Fruit fly (Drosophila melanogaster) whole organism, wandering third instar larva: ENCODE measurements around the gene CG33160.
A peak's percentile ranks its signal among the peaks of the same experiment; 100 is the strongest.

Source experiments
- Abd-B ChIP-seq: fragments of >200 bp; optimal IDR thresholded peaks from 2 replicates; lab custom pipeline; 2017; ENCODE audit warnings: missing biosample characterization, missing genetic modification characterization
- CG32264 ChIP-seq: fragments of 200-800 bp; sonication (Bioruptor generic); optimal IDR thresholded peaks from 2 replicates; lab custom pipeline; 2016; ENCODE audit warnings: missing biosample characterization, missing genetic modification characterization
- CG9705 ChIP-seq: fragments of 200-800 bp; sonication (Bioruptor generic); optimal IDR thresholded peaks from 2 replicates; lab custom pipeline; 2018; ENCODE audit warnings: missing biosample characterization, mild to moderate bottlenecking, missing genetic modification characterization
- CrebA ChIP-seq: fragments of 200-800 bp; sonication (Bioruptor generic); optimal IDR thresholded peaks from 2 replicates; lab custom pipeline; 2016; ENCODE audit warnings: missing biosample characterization, mild to moderate bottlenecking, missing genetic modification characterization, borderline replicate concordance
- Dfd ChIP-seq: fragments of >200 bp; optimal IDR thresholded peaks from 2 replicates; lab custom pipeline; 2017; ENCODE audit warnings: missing biosample characterization, missing genetic modification characterization
- HLH106 ChIP-seq: fragments of 200-800 bp; optimal IDR thresholded peaks from 3 replicates; lab custom pipeline; 2019; ENCODE audit warnings: missing biosample characterization, mild to moderate bottlenecking, missing genetic modification characterization, moderate library complexity
- Hnf4 ChIP-seq: fragments of 200-800 bp; sonication (Bioruptor generic); optimal IDR thresholded peaks from 2 replicates; lab custom pipeline; 2016; ENCODE audit warnings: missing biosample characterization, mild to moderate bottlenecking, missing genetic modification characterization
- Hr78 ChIP-seq: fragments of >200 bp; optimal IDR thresholded peaks from 2 replicates; lab custom pipeline; 2017; ENCODE audit warnings: missing biosample characterization, missing genetic modification characterization
- Hr83 ChIP-seq: fragments of 200-300 bp; sonication (Bioruptor generic); optimal IDR thresholded peaks from 2 replicates; lab custom pipeline; 2016; ENCODE audit warnings: missing biosample characterization, mild to moderate bottlenecking, missing genetic modification characterization, moderate library complexity; ENCODE audit not compliant: poor library complexity, severe bottlenecking
- Jra ChIP-seq: sonication (Bioruptor generic); optimal IDR thresholded peaks from 2 replicates; lab custom pipeline; 2016; ENCODE audit warnings: missing biosample characterization, missing genetic modification characterization
- Mio ChIP-seq: sonication (Bioruptor generic); optimal IDR thresholded peaks from 2 replicates; lab custom pipeline; 2016; ENCODE audit warnings: missing biosample characterization, missing genetic modification characterization
- Myc ChIP-seq: fragments of >200 bp; optimal IDR thresholded peaks from 2 replicates; lab custom pipeline; 2017
- N ChIP-seq: fragments of >200 bp; optimal IDR thresholded peaks from 2 replicates; lab custom pipeline; 2018; ENCODE audit warnings: missing biosample characterization, missing external identifiers, missing genetic modification characterization
- OdsH ChIP-seq: fragments of 200-800 bp; sonication (Bioruptor generic); optimal IDR thresholded peaks from 2 replicates; lab custom pipeline; 2016; ENCODE audit warnings: missing biosample characterization, mild to moderate bottlenecking, missing genetic modification characterization
- Rel ChIP-seq, 2 experiments: fragments of 200-800 bp; sonication (Bioruptor generic) in 1 of 2; optimal IDR thresholded peaks; 2 replicates in 1 of 2; 3 replicates in 1 of 2; lab custom pipeline; 2016 to 2019; ENCODE audit warnings: mild to moderate bottlenecking in 2 of 2, missing biosample characterization in 2 of 2, missing genetic modification characterization in 2 of 2, moderate library complexity in 1 of 2
- Sp1 ChIP-seq: fragments of 200-800 bp; sonication (Bioruptor generic); optimal IDR thresholded peaks from 3 replicates; lab custom pipeline; 2019; ENCODE audit warnings: missing biosample characterization, mild to moderate bottlenecking, missing genetic modification characterization, moderate library complexity
- Vsx2 ChIP-seq: fragments of 200-300, 225-300 bp; sonication (Bioruptor generic); optimal IDR thresholded peaks from 2 replicates; lab custom pipeline; 2018; ENCODE audit warnings: missing biosample characterization, missing genetic modification characterization; ENCODE audit not compliant: partially characterized antibody
- br ChIP-seq: fragments of 200-800 bp; sonication (Bioruptor generic); optimal IDR thresholded peaks from 2 replicates; lab custom pipeline; 2016; ENCODE audit warnings: missing biosample characterization, missing genetic modification characterization
- dmrt93B ChIP-seq: fragments of 200-800 bp; sonication (Bioruptor generic); optimal IDR thresholded peaks from 2 replicates; lab custom pipeline; 2018; ENCODE audit warnings: missing biosample characterization, mild to moderate bottlenecking, missing genetic modification characterization
- dsf ChIP-seq: sonication (Bioruptor generic); optimal IDR thresholded peaks from 2 replicates; lab custom pipeline; 2016; ENCODE audit warnings: missing biosample characterization, missing genetic modification characterization, borderline replicate concordance
- ey ChIP-seq: fragments of 200-800 bp; sonication (Bioruptor generic); optimal IDR thresholded peaks from 2 replicates; lab custom pipeline; 2016; ENCODE audit warnings: missing biosample characterization, missing genetic modification characterization
- foxo ChIP-seq, 2 experiments: fragments of 200-800 bp; sonication (Bioruptor generic); optimal IDR thresholded peaks; 2 replicates in 1 of 2; 3 replicates in 1 of 2; lab custom pipeline; 2016 to 2017; ENCODE audit warnings: missing biosample characterization in 2 of 2, missing genetic modification characterization in 2 of 2
- fru ChIP-seq: fragments of 200-800 bp; sonication (Bioruptor generic); optimal IDR thresholded peaks from 3 replicates; lab custom pipeline; 2016; ENCODE audit warnings: missing biosample characterization, mild to moderate bottlenecking, missing genetic modification characterization
- h ChIP-seq: fragments of 200-800 bp; sonication (Bioruptor generic); optimal IDR thresholded peaks from 3 replicates; lab custom pipeline; 2016; ENCODE audit warnings: missing biosample characterization, mild to moderate bottlenecking, missing genetic modification characterization
- jim ChIP-seq: fragments of 175-275, 200-325 bp; sonication (Bioruptor generic); optimal IDR thresholded peaks from 2 replicates; lab custom pipeline; 2016; ENCODE audit warnings: missing biosample characterization, mild to moderate bottlenecking, missing genetic modification characterization
- lola ChIP-seq: fragments of >200 bp; optimal IDR thresholded peaks from 2 replicates; lab custom pipeline; 2017; ENCODE audit warnings: missing biosample characterization, missing genetic modification characterization
- pan ChIP-seq: fragments of >200 bp; optimal IDR thresholded peaks from 2 replicates; lab custom pipeline; 2017
- psq ChIP-seq: fragments of 200-800 bp; sonication (Bioruptor generic); optimal IDR thresholded peaks from 3 replicates; lab custom pipeline; 2017; ENCODE audit warnings: missing biosample characterization, mild to moderate bottlenecking, missing genetic modification characterization, moderate library complexity
- rgr ChIP-seq: fragments of 200-800 bp; sonication (Bioruptor generic); optimal IDR thresholded peaks from 3 replicates; lab custom pipeline; 2016; ENCODE audit warnings: missing biosample characterization, mild to moderate bottlenecking, missing genetic modification characterization
- sage ChIP-seq: fragments of 200-800 bp; sonication (Bioruptor generic); optimal IDR thresholded peaks from 2 replicates; lab custom pipeline; 2016; ENCODE audit warnings: missing biosample characterization, mild to moderate bottlenecking, missing genetic modification characterization
- sv ChIP-seq: fragments of 200-800 bp; sonication (Bioruptor generic); optimal IDR thresholded peaks from 3 replicates; lab custom pipeline; 2016; ENCODE audit warnings: missing biosample characterization, missing genetic modification characterization
- usp ChIP-seq: fragments of >200 bp; optimal IDR thresholded peaks from 2 replicates; lab custom pipeline; 2017; ENCODE audit warnings: missing biosample characterization, missing genetic modification characterization
- woc ChIP-seq: sonication (Bioruptor generic); optimal IDR thresholded peaks from 2 replicates; lab custom pipeline; 2016; ENCODE audit warnings: missing biosample characterization, mild to moderate bottlenecking, missing genetic modification characterization

The CG33160 gene

DNA sequence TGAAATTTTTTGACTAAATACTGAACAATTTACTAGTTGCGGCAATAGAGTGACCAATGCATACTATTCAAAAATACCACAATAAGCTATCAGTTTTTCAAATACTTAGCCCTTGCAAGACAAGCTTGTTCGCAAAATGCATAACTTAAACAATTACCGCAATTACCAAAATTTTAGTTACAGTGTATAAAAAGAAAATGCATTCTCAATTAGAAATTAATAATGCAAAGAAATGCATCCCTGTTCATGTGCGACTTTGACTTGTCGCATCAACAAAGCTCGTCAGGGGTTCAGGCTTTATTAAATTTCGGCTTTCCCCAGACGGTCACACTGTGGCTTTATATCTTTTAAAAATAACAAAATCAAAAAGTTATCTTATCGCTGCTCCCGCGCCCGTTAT lies 12.7 kb upstream of the CG33160 start, which contains the start of the genes hob and nSMase:
Gene hob (minus strand): TSS at position 62 of the 400 bp plus-strand sequence.
Gene nSMase (plus strand): TSS at position 298 of the 400 bp plus-strand sequence.
- TF ChIP-seq OdsH (GFP tag; lab: Kevin White, UChicago) (peak; percentile 34), Hnf4 (GFP tag; lab: Kevin White, UChicago) (no peak)

DNA sequence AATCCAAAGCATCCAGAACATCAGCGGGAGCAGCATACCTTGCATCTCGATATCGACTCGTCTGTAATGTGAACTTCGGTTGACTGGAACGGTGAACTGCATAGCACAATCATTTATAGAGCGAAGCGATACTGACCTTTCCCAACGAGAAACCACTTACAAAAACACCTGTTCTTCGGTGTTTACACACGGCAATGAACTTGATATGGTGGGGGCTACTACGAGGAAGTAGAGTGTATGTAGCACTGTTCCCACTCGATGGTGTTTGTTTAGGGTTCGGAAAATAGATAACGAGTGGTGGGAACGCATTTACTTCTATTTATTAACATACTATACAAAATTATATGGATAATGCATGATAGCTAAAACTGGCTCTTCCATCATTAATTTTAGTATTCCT lies 2.7 kb upstream of the CG33160 start, which contains the start of the genes CG32269 and CG32270:
Gene CG32269 (minus strand): TSS at position 91 of the 400 bp plus-strand sequence.
Gene CG32270 (minus strand): TSS at position 91 of the 400 bp plus-strand sequence.
- TF ChIP-seq Hr83 (peak; percentile 92), Sp1 (GFP tag; lab: Kevin White, UChicago) (no peak)

DNA sequence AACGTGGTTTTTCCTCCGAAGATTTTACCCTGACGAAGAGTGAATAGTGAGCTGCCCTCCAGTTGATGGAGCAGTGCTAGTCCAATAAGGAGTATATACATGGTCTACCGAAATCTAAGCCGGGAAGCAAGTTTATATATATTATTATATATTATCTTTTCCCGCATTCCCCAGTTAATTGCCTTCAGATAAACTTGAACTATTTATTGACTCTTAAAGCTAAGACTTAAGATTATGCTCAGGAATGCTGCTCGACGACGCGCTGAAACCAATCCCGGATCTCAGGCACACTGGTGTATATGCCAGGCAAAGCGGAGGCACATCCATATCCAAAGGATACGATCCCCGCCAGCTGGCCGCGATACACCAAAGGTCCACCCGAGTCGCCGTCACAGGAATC lies 814 bp downstream of the CG33160 start, which contains the start of gene CG32277:
Gene CG32277 (minus strand): TSS at position 101 of the 400 bp plus-strand sequence.
- no peak for TF ChIP-seq CG32264 (GFP tag; lab: Kevin White, UChicago)
- TF ChIP-seq lola (GFP tag; lab: Kevin White, UChicago): no peak
- TF ChIP-seq, all 38 proteins: peak for 0

DNA sequence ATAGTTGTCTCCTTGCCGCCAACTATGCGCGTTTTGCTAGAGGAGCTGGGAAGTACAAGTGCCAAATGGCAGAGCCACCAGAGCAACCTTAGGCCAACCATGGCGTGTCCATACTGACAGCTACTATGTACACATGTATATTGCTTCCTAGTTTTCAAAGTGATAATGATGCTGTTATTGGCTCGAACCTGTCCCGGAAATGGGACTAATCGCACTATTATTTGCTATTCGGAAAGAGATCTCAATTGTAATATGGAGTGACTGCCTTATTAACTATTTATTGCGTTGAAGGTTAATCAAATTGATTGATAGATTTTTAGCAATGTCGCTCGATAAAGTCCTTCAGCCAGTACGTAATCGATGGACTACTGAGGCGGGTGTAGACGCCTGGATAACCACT lies 1.8 kb downstream of the CG33160 start, which contains the start of gene CG33159:
Gene CG33159 (minus strand): TSS at position 101 of the 400 bp plus-strand sequence.
- no peak for TF ChIP-seq CrebA
- TF ChIP-seq Hr83: no peak
- no peak for TF ChIP-seq CG9705 (GFP tag; lab: Kevin White, UChicago)
- no peak for TF ChIP-seq dsf (GFP tag; lab: Kevin White, UChicago)
- TF ChIP-seq psq (GFP tag; lab: Kevin White, UChicago): no peak
- no peak for TF ChIP-seq dmrt93B
- no peak for TF ChIP-seq woc (GFP tag; lab: Kevin White, UChicago)
- TF ChIP-seq sage: no peak
- no peak for TF ChIP-seq CG32264 (GFP tag; lab: Kevin White, UChicago)
- TF ChIP-seq fru: no peak
- no peak for TF ChIP-seq foxo (GFP tag; optimal IDR thresholded peaks at IDR 0.05; lab: Kevin White, UChicago)
- no peak for TF ChIP-seq br (GFP tag; lab: Kevin White, UChicago)
- no peak for TF ChIP-seq Dfd (GFP tag; lab: Kevin White, UChicago)
- TF ChIP-seq Hr78 (GFP tag; lab: Kevin White, UChicago): no peak
- no peak for TF ChIP-seq Abd-B
- no peak for TF ChIP-seq usp (GFP tag; lab: Kevin White, UChicago)

DNA sequence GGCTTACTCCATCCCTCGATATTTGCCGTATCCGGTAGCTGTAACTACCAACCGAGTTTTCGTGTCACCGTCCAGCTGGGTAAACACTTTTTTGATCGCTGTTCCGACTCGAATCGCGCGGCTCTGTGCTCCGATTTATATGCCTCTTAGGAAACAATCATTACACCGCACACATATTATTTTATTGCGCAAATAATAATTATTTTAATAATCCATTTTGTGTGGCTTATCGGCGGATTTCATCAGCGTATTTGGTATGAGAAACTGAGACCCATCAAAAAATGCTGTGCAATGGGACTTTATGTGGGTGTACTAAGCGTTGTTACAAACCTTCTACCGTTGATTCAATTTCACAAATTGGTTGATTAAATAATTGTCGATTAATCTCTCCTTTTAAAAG lies 3.1 kb downstream of the CG33160 start, which contains the start of gene CG32271:
Gene CG32271 (minus strand): TSS at position 101 of the 400 bp plus-strand sequence.
- TF ChIP-seq sv (GFP tag; lab: Kevin White, UChicago) (no peak), Sp1 (GFP tag; lab: Kevin White, UChicago) (no peak), CrebA (no peak), Vsx2 (no peak), CG9705 (GFP tag; lab: Kevin White, UChicago) (no peak), br (GFP tag; lab: Kevin White, UChicago) (no peak), pan (lab: Kevin White, UChicago) (no peak), jim (GFP tag; lab: Kevin White, UChicago) (no peak), N (GFP tag; lab: Kevin White, UChicago) (no peak)
- TF ChIP-seq, all 38 proteins: peak for 0

DNA sequence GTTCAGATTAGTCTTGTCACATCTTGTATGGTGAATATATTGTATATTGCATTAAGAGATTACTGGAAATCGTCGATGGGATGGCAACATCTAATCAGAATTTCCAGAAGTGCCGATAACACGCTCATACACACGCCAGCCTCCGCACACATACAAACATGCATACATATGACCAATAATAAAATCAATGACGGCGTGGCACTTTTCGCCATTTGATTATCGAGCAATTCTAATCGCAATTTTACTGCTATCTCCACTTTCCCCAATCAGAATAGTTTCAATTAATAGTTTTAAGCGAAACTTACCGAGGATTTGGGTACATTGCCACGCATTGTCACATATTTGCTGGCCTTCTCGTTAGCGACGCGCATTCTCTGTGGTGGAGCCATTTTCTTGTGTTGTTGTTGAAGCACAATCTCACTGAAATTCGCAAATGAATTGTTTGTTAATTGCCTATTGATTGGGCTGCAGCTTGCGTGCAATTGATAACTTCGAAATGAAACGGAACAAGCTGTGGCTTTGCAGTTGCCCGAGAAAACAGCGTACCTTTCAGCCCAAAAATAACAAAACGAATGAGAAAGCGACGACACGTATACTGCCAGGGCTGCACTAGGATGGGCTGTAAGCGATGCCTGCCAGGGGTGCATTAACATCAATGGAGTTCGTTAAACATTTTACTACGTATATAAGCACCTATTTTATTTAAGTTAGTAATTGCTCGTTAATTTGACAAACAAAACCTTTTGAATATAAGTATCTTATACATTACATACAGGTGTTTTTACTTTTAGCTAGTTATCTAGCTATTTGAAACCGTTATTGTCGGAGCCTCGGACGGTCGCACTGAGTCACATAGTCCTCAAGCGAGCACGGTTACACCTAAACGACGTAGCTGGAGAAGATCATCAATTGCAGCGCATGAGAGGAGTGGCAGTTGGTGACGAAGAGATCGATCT lies 7.4 kb downstream of the CG33160 start, which contains the start of the genes CG32276 and gry:
Gene CG32276 (minus strand): TSS at position 601 of the 956 bp plus-strand sequence.
Gene gry (plus strand): TSS at position 644 of the 956 bp plus-strand sequence.
- TF ChIP-seq N (GFP tag; lab: Kevin White, UChicago) (no peak), lola (GFP tag; lab: Kevin White, UChicago) (no peak), Hnf4 (GFP tag; lab: Kevin White, UChicago) (no peak), CG9705 (GFP tag; lab: Kevin White, UChicago) (peak; percentile 63), HLH106 (tag; lab: Kevin White, UChicago) (peak; percentile 79), Mio (no peak), dmrt93B (no peak), fru (peak; percentile 89), woc (GFP tag; lab: Kevin White, UChicago) (peak; percentile 88), foxo (GFP tag; optimal IDR thresholded peaks at IDR 0.05; lab: Kevin White, UChicago) (peak in 1 of 2 experiments; percentile 90), psq (GFP tag; lab: Kevin White, UChicago) (peak; percentile 62), Jra (GFP tag; lab: Kevin White, UChicago) (no peak), Hr83 (peak; percentile 57), sage (no peak), jim (GFP tag; lab: Kevin White, UChicago) (peak; percentile 90), br (GFP tag; lab: Kevin White, UChicago) (peak; percentile 81), CrebA (peak; percentile 97), h (peak; percentile 90), usp (GFP tag; lab: Kevin White, UChicago) (no peak), Myc (lab: Kevin White, UChicago) (peak; percentile 83), rgr (GFP tag; lab: Kevin White, UChicago) (peak; percentile 87), ey (peak; percentile 76), OdsH (GFP tag; lab: Kevin White, UChicago) (peak; percentile 75), Abd-B (no peak), CG32264 (GFP tag; lab: Kevin White, UChicago) (peak; percentile 18), Rel (GFP tag; optimal IDR thresholded peaks at IDR 0.05; lab: Kevin White, UChicago) (no peak), Rel (tag; optimal IDR thresholded peaks at IDR 0.05; lab: Kevin White, UChicago) (peak; percentile 73), sv (GFP tag; lab: Kevin White, UChicago) (peak; percentile 69), Sp1 (GFP tag; lab: Kevin White, UChicago) (peak; percentile 80)
